Fruit fly (Drosophila melanogaster) S2 (cell line): ENCODE data around the gene fuss.

ENCODE experiments used
- CG8478 ChIP-seq: fragments of >200 bp; optimal IDR thresholded peaks from 2 replicates; lab custom pipeline; 2018
- CTCF ChIP-seq, 2 experiments: fragments of >200 bp; optimal IDR thresholded peaks; 2 replicates each; lab custom pipeline; 2018

fuss gene

DNA sequence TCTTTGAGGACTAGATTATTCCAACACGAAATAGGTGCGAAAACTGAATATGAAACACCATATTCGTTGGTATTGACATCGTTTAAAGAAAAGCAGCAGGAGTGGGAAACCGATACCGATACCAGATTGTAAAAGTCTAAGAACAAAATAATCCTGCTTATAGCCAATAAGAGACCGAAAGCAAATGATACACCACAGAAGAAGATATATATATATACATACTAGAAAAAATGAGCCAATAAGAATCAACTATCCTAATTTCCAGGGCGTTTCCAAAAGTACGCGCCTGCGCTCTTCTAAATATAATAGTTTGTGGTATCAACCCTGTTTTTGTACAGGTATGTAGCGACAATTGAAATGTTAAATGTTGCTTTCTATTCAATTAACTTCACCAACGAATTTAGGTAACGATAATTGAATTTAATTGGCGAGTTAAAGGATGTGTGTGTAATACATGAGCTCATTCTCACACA, at the start of gene fuss:
Gene fuss (minus strand): TSS at position 51 of the 473 bp plus-strand sequence.
- no peak for TF ChIP-seq CG8478 (lab: Kevin White, UChicago)
- no peak for TF ChIP-seq CTCF (optimal IDR thresholded peaks at IDR 0.05; lab: Kevin White, UChicago)

- TF ChIP-seq CTCF (optimal IDR thresholded peaks at IDR 0.05; lab: Kevin White, UChicago) (no peak), CG8478 (lab: Kevin White, UChicago) (no peak)
These were observed 48.6 kb upstream of the fuss start, which contains the start of gene PlexA for dm6 chr4:1026806-1027431. Gene PlexA (minus strand): TSS chr4:1027101.

DNA sequence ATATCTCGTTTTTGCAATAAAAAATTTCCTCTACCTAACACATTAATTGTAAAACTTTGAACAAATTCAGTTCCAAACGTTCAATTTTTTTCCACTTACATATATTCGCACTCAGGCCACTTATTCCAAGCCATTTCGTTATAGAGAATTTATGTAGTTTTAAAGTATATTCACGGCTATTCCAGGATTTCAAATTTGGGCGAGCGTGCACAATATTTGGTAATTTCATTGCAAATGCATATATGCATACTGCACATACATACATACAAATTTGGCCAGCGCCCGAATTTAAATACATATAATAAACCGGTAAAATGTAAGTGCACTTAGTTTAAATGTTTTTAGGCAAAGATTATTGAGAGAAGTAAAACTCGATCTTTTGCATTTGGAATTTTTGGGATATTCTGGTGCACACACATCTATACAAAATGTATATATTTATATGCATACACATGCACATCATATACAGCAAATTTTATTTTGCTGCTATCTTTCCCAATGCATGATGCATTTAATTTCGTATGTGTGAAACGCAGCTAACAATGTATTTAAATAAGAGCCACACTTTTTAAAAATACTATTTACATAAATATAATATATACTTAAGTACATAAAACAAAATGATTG, 47.9 kb upstream of the fuss start:
- TF ChIP-seq CG8478 (lab: Kevin White, UChicago) (no peak), CTCF (optimal IDR thresholded peaks at IDR 0.05; lab: Kevin White, UChicago) (no peak)

dm6 chr4:1025101-1025500, 46.8 kb upstream of the fuss start:
- TF ChIP-seq CG8478 (lab: Kevin White, UChicago), result no peak

dm6 chr4:1008444-1008843, 30.2 kb upstream of the fuss start:
- TF ChIP-seq CTCF (optimal IDR thresholded peaks at IDR 0.05; lab: Kevin White, UChicago) (no peak), CG8478 (lab: Kevin White, UChicago) (no peak)

- TF ChIP-seq CTCF (optimal IDR thresholded peaks at IDR 0.05; lab: Kevin White, UChicago) (no peak), CG8478 (lab: Kevin White, UChicago) (no peak)
These were observed 17.7 kb upstream of the fuss start for dm6 chr4:995958-996357.

- peak; percentile 43 to 67 for TF ChIP-seq CTCF (optimal IDR thresholded peaks at IDR 0.05; lab: Kevin White, UChicago)
- TF ChIP-seq CG8478 (lab: Kevin White, UChicago), result peak; percentile 68
These were observed 10.9 kb upstream of the fuss start, which contains the start of gene toy for dm6 chr4:989058-989770. Gene toy (plus strand): TSS chr4:989725.

- no peak for TF ChIP-seq CTCF (optimal IDR thresholded peaks at IDR 0.05; lab: Kevin White, UChicago)
- TF ChIP-seq CG8478 (lab: Kevin White, UChicago), result no peak
These were observed 10.1 kb upstream of the fuss start for dm6 chr4:988379-988778.

DNA sequence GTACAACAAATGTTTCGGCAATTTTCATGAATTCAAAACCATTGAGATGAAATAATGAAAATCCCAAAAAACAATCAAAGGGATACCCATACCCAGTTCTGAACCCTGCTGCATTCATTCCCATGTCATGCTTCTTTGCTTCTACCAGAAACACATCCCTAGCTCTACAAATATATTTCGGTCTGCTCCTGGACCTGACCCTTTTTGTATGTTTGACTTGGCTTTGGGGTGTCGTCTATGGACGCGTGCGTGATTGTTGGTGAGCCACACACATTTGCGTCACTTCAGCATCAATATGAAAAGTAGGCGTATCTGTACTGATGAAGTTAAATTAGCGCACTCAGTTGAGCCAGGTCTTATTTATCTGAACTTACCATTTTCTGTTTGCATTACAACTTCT, 6.5 kb upstream of the fuss start:
- TF ChIP-seq CG8478 (lab: Kevin White, UChicago), result no peak
- TF ChIP-seq CTCF (optimal IDR thresholded peaks at IDR 0.05; lab: Kevin White, UChicago), result no peak

DNA sequence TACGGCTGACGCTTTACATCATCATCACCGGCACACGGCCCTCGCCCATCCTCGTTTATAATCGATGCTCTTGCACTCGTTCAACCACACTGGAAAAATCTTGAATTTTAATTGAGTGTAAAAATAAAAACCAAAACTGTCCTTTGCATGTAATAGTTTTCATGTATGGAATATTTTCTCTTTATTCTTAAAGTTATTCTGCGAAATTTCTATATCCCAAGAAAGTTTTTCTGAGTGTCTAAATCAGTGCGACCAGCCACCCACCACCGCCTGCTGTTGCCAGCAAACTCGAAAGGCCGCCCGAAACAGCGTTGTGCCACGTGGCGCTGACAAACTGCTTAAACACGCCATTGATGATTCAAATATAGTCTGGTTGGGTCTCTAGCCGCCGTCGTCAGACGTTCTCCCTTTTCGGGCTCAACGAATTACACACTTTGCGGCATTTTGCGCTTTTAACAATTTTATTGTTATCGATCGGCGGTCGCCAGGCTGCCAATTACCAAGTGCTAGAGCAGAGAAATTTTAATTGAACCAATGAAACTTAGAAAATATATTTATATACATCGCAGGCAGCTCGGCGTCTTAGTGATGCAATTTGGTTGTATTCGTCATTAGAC, 4.6 kb upstream of the fuss start:
- TF ChIP-seq CTCF (optimal IDR thresholded peaks at IDR 0.05; lab: Kevin White, UChicago) (no peak), CG8478 (lab: Kevin White, UChicago) (no peak)

- no peak for TF ChIP-seq CG8478 (lab: Kevin White, UChicago)
- TF ChIP-seq CTCF (optimal IDR thresholded peaks at IDR 0.05; lab: Kevin White, UChicago), result no peak
These were observed 2.9 kb upstream of the fuss start for dm6 chr4:981157-981556.

dm6 chr4:980475-980856, 2.2 kb upstream of the fuss start:
- TF ChIP-seq CTCF (optimal IDR thresholded peaks at IDR 0.05; lab: Kevin White, UChicago) (no peak), CG8478 (lab: Kevin White, UChicago) (no peak)

dm6 chr4:979634-980474, 1.6 kb upstream of the fuss start:
- TF ChIP-seq CG8478 (lab: Kevin White, UChicago) (no peak), CTCF (optimal IDR thresholded peaks at IDR 0.05; lab: Kevin White, UChicago) (peak; percentile 85 to 86)

DNA sequence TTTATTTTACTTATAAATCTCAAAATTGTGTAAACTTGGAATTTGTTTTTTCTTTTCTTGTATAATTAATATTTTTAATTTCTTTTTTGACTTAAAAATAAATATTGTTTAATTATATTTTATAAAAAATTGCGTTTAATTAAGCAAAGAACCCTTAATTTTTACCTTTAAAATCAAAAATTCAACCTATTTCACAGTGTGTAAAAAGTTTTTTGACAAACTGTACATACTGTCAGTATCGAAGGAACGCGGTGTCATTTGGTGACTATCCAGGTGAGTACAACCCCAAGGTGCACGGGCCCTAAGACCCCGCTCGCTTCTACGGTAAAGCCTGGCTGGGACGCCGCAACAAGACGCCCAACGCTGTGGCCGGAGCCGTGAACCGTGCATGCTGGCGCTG, 1.7 kb downstream of the fuss start:
- TF ChIP-seq CG8478 (lab: Kevin White, UChicago), result no peak
- no peak for TF ChIP-seq CTCF (optimal IDR thresholded peaks at IDR 0.05; lab: Kevin White, UChicago)
